Fruit fly (Drosophila melanogaster): ENCODE results near the gene LeuRS.
A peak's percentile ranks its signal among the peaks of the same experiment; 100 is the strongest.

The LeuRS gene

dm6 chr2L:3475948-3476347, 38.5 kb downstream of the LeuRS start (continued):
- no peak for TF ChIP-seq ham (GFP tag; IDR thresholded peaks at IDR 0.05)
- TF ChIP-seq Lim3 (GFP tag; IDR thresholded peaks at IDR 0.05), result no peak
- TF ChIP-seq zen2 (GFP tag; IDR thresholded peaks at IDR 0.05; ENCODE audit: partially characterized antibody), result no peak
- no peak for TF ChIP-seq CG14860 (GFP tag; IDR thresholded peaks at IDR 0.05; ENCODE audit: partially characterized antibody)
- peak; percentile 65 for TF ChIP-seq Oli (tag; optimal IDR thresholded peaks at IDR 0.05)
- TF ChIP-seq CG32532 (GFP tag; IDR thresholded peaks at IDR 0.05), result peak; percentile 58; the same call in 1 of the 2 replicates
- TF ChIP-seq CG4854 (GFP tag; optimal IDR thresholded peaks at IDR 0.05), result peak; percentile 21
- TF ChIP-seq CG43689 (GFP tag; IDR thresholded peaks at IDR 0.05), result no peak
- TF ChIP-seq D19A (tag; optimal IDR thresholded peaks at IDR 0.05), result peak; percentile 94
- no peak for TF ChIP-seq ash1 (GFP tag; optimal IDR thresholded peaks at IDR 0.05)
- peak; percentile 68 for TF ChIP-seq CG10147 (GFP tag; optimal IDR thresholded peaks at IDR 0.05)
- TF ChIP-seq Hmr (GFP tag; optimal IDR thresholded peaks at IDR 0.05), result peak; percentile 73
- peak; percentile 24 for TF ChIP-seq CG12219 (GFP tag; optimal IDR thresholded peaks at IDR 0.05)
- TF ChIP-seq Elba2 (GFP tag; optimal IDR thresholded peaks at IDR 0.05), result no peak
- TF ChIP-seq abd-A (tag; optimal IDR thresholded peaks at IDR 0.05), result no peak
- peak; percentile 62 for TF ChIP-seq CG10209 (GFP tag; optimal IDR thresholded peaks at IDR 0.05)
- TF ChIP-seq Bteb2 (GFP tag; optimal IDR thresholded peaks at IDR 0.05), result peak; percentile 18
- TF ChIP-seq CHES-1-like (GFP tag; optimal IDR thresholded peaks at IDR 0.05), result peak; percentile 55
- TF ChIP-seq br (optimal IDR thresholded peaks at IDR 0.05), result no peak
- no peak for TF ChIP-seq jing (GFP tag; optimal IDR thresholded peaks at IDR 0.05)
- 0 out of 2 replicates have a peak, but pooled peaks have one; percentile 54 for TF ChIP-seq E2f1 (GFP tag; IDR thresholded peaks at IDR 0.05)
- no peak for TF ChIP-seq CG2202 (tag; optimal IDR thresholded peaks at IDR 0.05)
- TF ChIP-seq CG1602 (GFP tag; optimal IDR thresholded peaks at IDR 0.05), result peak; percentile 16
- no peak for TF ChIP-seq CG6175 (GFP tag; IDR thresholded peaks at IDR 0.05)
- TF ChIP-seq Nf-YC (tag; optimal IDR thresholded peaks at IDR 0.05), result peak; percentile 33
- TF ChIP-seq CG34224 (GFP tag; IDR thresholded peaks at IDR 0.05; ENCODE audit: partially characterized antibody), result no peak
- peak; percentile 29 for TF ChIP-seq Max (GFP tag; optimal IDR thresholded peaks at IDR 0.05)
- TF ChIP-seq CG3995 (GFP tag; optimal IDR thresholded peaks at IDR 0.05), result peak; percentile 11
- peak; percentile 58 for TF ChIP-seq CG6689 (GFP tag; IDR thresholded peaks at IDR 0.05)
- no peak for TF ChIP-seq prd (optimal IDR thresholded peaks at IDR 0.05)
- no peak for TF ChIP-seq prd (GFP tag; IDR thresholded peaks at IDR 0.05)
- TF ChIP-seq Opbp (GFP tag; IDR thresholded peaks at IDR 0.05; ENCODE audit: partially characterized antibody), result no peak
- no peak for TF ChIP-seq CG33557 (GFP tag; optimal IDR thresholded peaks at IDR 0.05)
- TF ChIP-seq CG12769 (tag; optimal IDR thresholded peaks at IDR 0.05), result no peak
- no peak for TF ChIP-seq Dfd (GFP tag; optimal IDR thresholded peaks at IDR 0.05)
- no peak for TF ChIP-seq CG6272 (GFP tag; IDR thresholded peaks at IDR 0.05)
- peak; percentile 64 for TF ChIP-seq tap (tag; optimal IDR thresholded peaks at IDR 0.05)
- no peak for TF ChIP-seq CG13123 (GFP tag; optimal IDR thresholded peaks at IDR 0.05)
- TF ChIP-seq sc (optimal IDR thresholded peaks at IDR 0.05), result no peak
- peak; percentile 16 for TF ChIP-seq sc (GFP tag; optimal IDR thresholded peaks at IDR 0.05)
- peak; percentile 46; the same call in 1 of the 2 replicates for TF ChIP-seq CG32767 (GFP tag; IDR thresholded peaks at IDR 0.05)
- peak; percentile 60 for TF ChIP-seq phol (tag; optimal IDR thresholded peaks at IDR 0.05)
- peak; percentile 49 for TF ChIP-seq Hr3 (GFP tag; optimal IDR thresholded peaks at IDR 0.05)
- no peak for TF ChIP-seq wek (GFP tag; optimal IDR thresholded peaks at IDR 0.05)
- TF ChIP-seq CG2116 (GFP tag; optimal IDR thresholded peaks at IDR 0.05), result no peak
- TF ChIP-seq dmrt11E (tag; optimal IDR thresholded peaks at IDR 0.05), result peak; percentile 26
- no peak for TF ChIP-seq gsb-n (tag; optimal IDR thresholded peaks at IDR 0.05)
- no peak for TF ChIP-seq crol (GFP tag; IDR thresholded peaks at IDR 0.05)
- no peak for TF ChIP-seq hkb (optimal IDR thresholded peaks at IDR 0.05)
- TF ChIP-seq hkb (GFP tag; IDR thresholded peaks at IDR 0.05), result no peak
- no peak for TF ChIP-seq Dad (GFP tag; optimal IDR thresholded peaks at IDR 0.05)
- TF ChIP-seq CG8388 (GFP tag; optimal IDR thresholded peaks at IDR 0.05), result peak; percentile 27
